Worm (Caenorhabditis elegans) whole organism, mixed stage, embryonic: ENCODE data around the gene sre-1.
A peak's percentile ranks its signal among the peaks of the same experiment; 100 is the strongest.

ENCODE experiments used
- M03D4.4 ChIP-seq: sonication (generic microtip); optimal IDR thresholded peaks from 2 replicates; lab custom pipeline; 2017; ENCODE audit warnings: mild to moderate bottlenecking, missing genetic modification characterization, missing compliant biosample characterization
- bed-3 ChIP-seq: fragments of 200-800 bp; sonication (Bioruptor generic); optimal IDR thresholded peaks from 3 replicates; lab custom pipeline; 2018; ENCODE audit warnings: mild to moderate bottlenecking, missing genetic modification characterization, moderate library complexity, missing compliant biosample characterization
- blmp-1 ChIP-seq: fragments of 150-350 bp; optimal IDR thresholded peaks from 2 replicates; lab custom pipeline; 2014; ENCODE audit warnings: missing biosample characterization, missing genetic modification characterization
- ceh-43 ChIP-seq: fragments of 200-800 bp; sonication (Bioruptor generic); optimal IDR thresholded peaks from 2 replicates; lab custom pipeline; 2018; ENCODE audit warnings: mild to moderate bottlenecking, missing genetic modification characterization, moderate library complexity, missing compliant biosample characterization
- ceh-83 ChIP-seq: fragments of 200-800 bp; sonication (Bioruptor generic); optimal IDR thresholded peaks from 2 replicates; lab custom pipeline; 2018; ENCODE audit warnings: mild to moderate bottlenecking, missing genetic modification characterization, missing compliant biosample characterization
- ces-1 ChIP-seq: fragments of 150-350 bp; optimal IDR thresholded peaks from 2 replicates; lab custom pipeline; 2014; ENCODE audit warnings: missing biosample characterization, missing genetic modification reagents, missing genetic modification characterization
- cnd-1 ChIP-seq: fragments of 200-800 bp; sonication (Bioruptor generic); optimal IDR thresholded peaks from 2 replicates; lab custom pipeline; 2018; ENCODE audit warnings: mild to moderate bottlenecking, missing genetic modification characterization, missing compliant biosample characterization
- elt-1 ChIP-seq: sonication (generic microtip); optimal IDR thresholded peaks from 2 replicates; lab custom pipeline; 2017; ENCODE audit warnings: missing genetic modification characterization, mild to moderate bottlenecking, missing compliant biosample characterization, antibody characterized with exemption, moderate library complexity, borderline replicate concordance; ENCODE audit not compliant: insufficient read depth
- elt-3 ChIP-seq: fragments of 150-350 bp; optimal IDR thresholded peaks from 2 replicates; lab custom pipeline; 2014; ENCODE audit warnings: missing biosample characterization, missing genetic modification characterization
- flh-1 ChIP-seq: fragments of 200-800 bp; sonication (Bioruptor generic); optimal IDR thresholded peaks from 2 replicates; lab custom pipeline; 2018; ENCODE audit warnings: mild to moderate bottlenecking, missing genetic modification characterization, moderate library complexity, missing compliant biosample characterization
- ham-2 ChIP-seq: fragments of 200-800 bp; sonication (Bioruptor generic); optimal IDR thresholded peaks from 2 replicates; lab custom pipeline; 2018; ENCODE audit warnings: mild to moderate bottlenecking, missing genetic modification characterization, missing compliant biosample characterization
- hlh-1 ChIP-seq: fragments of 150-350 bp; optimal IDR thresholded peaks from 2 replicates; lab custom pipeline; 2014; ENCODE audit warnings: missing biosample characterization, missing genetic modification reagents, missing genetic modification characterization
- lin-13 ChIP-seq: fragments of 150-350 bp; optimal IDR thresholded peaks from 2 replicates; lab custom pipeline; 2014; ENCODE audit warnings: missing biosample characterization, missing genetic modification characterization
- lin-32 ChIP-seq: fragments of 200-800 bp; sonication (Bioruptor generic); optimal IDR thresholded peaks from 2 replicates; lab custom pipeline; 2018; ENCODE audit warnings: mild to moderate bottlenecking, missing genetic modification characterization, missing compliant biosample characterization
- lsy-2 ChIP-seq: fragments of 150-350 bp; optimal IDR thresholded peaks from 2 replicates; lab custom pipeline; 2014; ENCODE audit warnings: missing biosample characterization, missing genetic modification characterization
- mab-5 ChIP-seq: fragments of 150-350 bp; optimal IDR thresholded peaks from 2 replicates; lab custom pipeline; 2014; ENCODE audit warnings: missing biosample characterization, missing genetic modification characterization
- mep-1 ChIP-seq: fragments of 150-350 bp; optimal IDR thresholded peaks from 2 replicates; lab custom pipeline; 2017; ENCODE audit warnings: missing biosample characterization, missing genetic modification reagents, missing genetic modification characterization, inconsistent platforms
- nhr-12 ChIP-seq: fragments of 150-350 bp; optimal IDR thresholded peaks from 2 replicates; lab custom pipeline; 2014; ENCODE audit warnings: missing biosample characterization, missing genetic modification characterization
- nhr-2 ChIP-seq: fragments of 150-350 bp; optimal IDR thresholded peaks from 2 replicates; lab custom pipeline; 2014; ENCODE audit warnings: missing biosample characterization, missing genetic modification characterization
- nhr-237 ChIP-seq: fragments of 150-350 bp; optimal IDR thresholded peaks from 2 replicates; lab custom pipeline; 2014; ENCODE audit warnings: missing biosample characterization, missing genetic modification characterization
- nhr-28 ChIP-seq: fragments of 150-350 bp; optimal IDR thresholded peaks from 2 replicates; lab custom pipeline; 2014; ENCODE audit warnings: missing biosample characterization, missing genetic modification characterization
- nhr-76 ChIP-seq: sonication (generic microtip); optimal IDR thresholded peaks from 2 replicates; lab custom pipeline; 2017; ENCODE audit warnings: missing biosample characterization, missing genetic modification characterization
- pha-4 ChIP-seq: fragments of 150-350 bp; optimal IDR thresholded peaks from 2 replicates; lab custom pipeline; 2018; ENCODE audit warnings: missing biosample characterization, missing genetic modification reagents, missing genetic modification characterization
- sem-2 ChIP-seq: fragments of 200-800 bp; sonication (Bioruptor generic); optimal IDR thresholded peaks from 2 replicates; lab custom pipeline; 2018; ENCODE audit warnings: mild to moderate bottlenecking, missing genetic modification characterization, missing compliant biosample characterization
- snpc-4 ChIP-seq: fragments of 150-350 bp; optimal IDR thresholded peaks from 2 replicates; lab custom pipeline; 2014; ENCODE audit warnings: missing biosample characterization, missing genetic modification characterization
- sptf-1 ChIP-seq: sonication (generic microtip); optimal IDR thresholded peaks from 2 replicates; lab custom pipeline; 2017; ENCODE audit warnings: mild to moderate bottlenecking, missing genetic modification characterization, moderate library complexity, missing compliant biosample characterization
- tbx-8 ChIP-seq: fragments of 200-800 bp; sonication (Bioruptor generic); optimal IDR thresholded peaks from 2 replicates; lab custom pipeline; 2018; ENCODE audit warnings: mild to moderate bottlenecking, missing genetic modification characterization, moderate library complexity, missing compliant biosample characterization
- unc-120 ChIP-seq: sonication (generic microtip); optimal IDR thresholded peaks from 2 replicates; lab custom pipeline; 2017; ENCODE audit warnings: missing genetic modification characterization, missing compliant biosample characterization; ENCODE audit not compliant: poor library complexity, severe bottlenecking
- unc-62 ChIP-seq: fragments of 150-350 bp; optimal IDR thresholded peaks from 2 replicates; lab custom pipeline; 2014; ENCODE audit warnings: missing biosample characterization, missing genetic modification reagents, missing genetic modification characterization
- zip-8 ChIP-seq: fragments of 150-350 bp; optimal IDR thresholded peaks from 2 replicates; lab custom pipeline; 2014; ENCODE audit warnings: missing biosample characterization, missing genetic modification characterization
- ztf-11 ChIP-seq: fragments of 150-350 bp; optimal IDR thresholded peaks from 2 replicates; lab custom pipeline; 2014; ENCODE audit warnings: missing biosample characterization, missing genetic modification characterization

sre-1 gene

ce11 chrII:7709301-7709754, at the start of gene sre-1:
TSS of gene sre-1 (plus strand) at chrII:7709704.
- TF ChIP-seq bed-3 (no peak), sptf-1 (tag; lab: Kevin White, UChicago) (no peak), lin-32 (GFP tag; lab: Kevin White, UChicago) (no peak), mep-1 (tag; lab: Kevin White, UChicago) (no peak), pha-4 (tag; lab: Kevin White, UChicago) (no peak), nhr-2 (tag; lab: Kevin White, UChicago) (no peak), ham-2 (GFP tag; lab: Kevin White, UChicago) (no peak), nhr-76 (no peak), cnd-1 (tag; lab: Kevin White, UChicago) (no peak), nhr-28 (no peak), blmp-1 (no peak)

- TF ChIP-seq nhr-28 (no peak), unc-62 (GFP tag; lab: Kevin White, UChicago) (peak; percentile 3), hlh-1 (tag; lab: Kevin White, UChicago) (peak; percentile 69), lsy-2 (tag; lab: Kevin White, UChicago) (peak; percentile 6), nhr-237 (tag; lab: Kevin White, UChicago) (no peak), mab-5 (no peak)
These were observed 47.4 kb upstream of the sre-1 start, which contains the start of gene alfa-1 for ce11 chrII:7662008-7662686. TSS of gene alfa-1 (minus strand) at chrII:7662522.

ce11 chrII:7663028-7663427, 46.5 kb upstream of the sre-1 start:
- TF ChIP-seq unc-62 (GFP tag; lab: Kevin White, UChicago), result no peak
- no peak for TF ChIP-seq sptf-1 (tag; lab: Kevin White, UChicago)
- no peak for TF ChIP-seq elt-1 (tag; lab: Kevin White, UChicago)
- TF ChIP-seq elt-3 (tag; lab: Kevin White, UChicago), result no peak
- TF ChIP-seq lsy-2 (tag; lab: Kevin White, UChicago), result no peak
- TF ChIP-seq bed-3, result no peak
- TF ChIP-seq nhr-237 (tag; lab: Kevin White, UChicago), result no peak
- TF ChIP-seq ceh-83, result no peak
- no peak for TF ChIP-seq nhr-76
- no peak for TF ChIP-seq ztf-11 (tag; lab: Kevin White, UChicago)
- TF ChIP-seq sem-2 (GFP tag; lab: Kevin White, UChicago), result no peak
- no peak for TF ChIP-seq blmp-1
- no peak for TF ChIP-seq nhr-2 (tag; lab: Kevin White, UChicago)
- TF ChIP-seq nhr-12, result no peak
- TF ChIP-seq M03D4.4, result no peak
- TF ChIP-seq unc-120 (tag; lab: Kevin White, UChicago), result no peak
- no peak for TF ChIP-seq lin-32 (GFP tag; lab: Kevin White, UChicago)
- TF ChIP-seq lin-13 (tag; lab: Kevin White, UChicago), result no peak
- no peak for TF ChIP-seq nhr-28
- TF ChIP-seq, all 35 proteins: peak for 0

- TF ChIP-seq lin-32 (GFP tag; lab: Kevin White, UChicago) (no peak), ceh-43 (no peak), mep-1 (tag; lab: Kevin White, UChicago) (peak; percentile 43), nhr-237 (tag; lab: Kevin White, UChicago) (peak; percentile 6)
These were observed 45.5 kb upstream of the sre-1 start, which contains the start of the genes F18A1.7 and rpa-1 for ce11 chrII:7663704-7664660. TSS of gene F18A1.7 (minus strand) at chrII:7663754. TSS of gene rpa-1 (plus strand) at chrII:7664582.

- TF ChIP-seq sem-2 (GFP tag; lab: Kevin White, UChicago) (no peak), zip-8 (tag; lab: Kevin White, UChicago) (no peak), nhr-76 (no peak), mep-1 (tag; lab: Kevin White, UChicago) (no peak), snpc-4 (no peak), nhr-12 (no peak), lin-32 (GFP tag; lab: Kevin White, UChicago) (no peak), tbx-8 (GFP tag; lab: Kevin White, UChicago) (no peak), ces-1 (GFP tag; lab: Kevin White, UChicago) (no peak), flh-1 (no peak), ham-2 (GFP tag; lab: Kevin White, UChicago) (no peak)
These were observed 43.2 kb upstream of the sre-1 start for ce11 chrII:7666338-7666737.
